Fruit fly (Drosophila melanogaster): ENCODE results near the gene CG14292.

dm6 chr3R:18928918-18929705 is 23.7 kb upstream of the CG14292 start, which contains the start of gene CG42613:
- TF ChIP-seq CG10348 (GFP tag; IDR thresholded peaks at IDR 0.05) (no peak), gl (tag; optimal IDR thresholded peaks at IDR 0.05) (no peak), D1 (tag; optimal IDR thresholded peaks at IDR 0.05) (no peak), CG8159 (tag; optimal IDR thresholded peaks at IDR 0.05) (peak; percentile 2)
